Worm (Caenorhabditis elegans) whole organism, mixed stage, embryonic: ENCODE results near the gene clec-233.

ENCODE experiments used
- bed-3 ChIP-seq: fragments of 200-800 bp; sonication (Bioruptor generic); optimal IDR thresholded peaks from 3 replicates; lab custom pipeline; 2018; ENCODE audit warnings: mild to moderate bottlenecking, missing genetic modification characterization, moderate library complexity, missing compliant biosample characterization
- ces-1 ChIP-seq: fragments of 150-350 bp; optimal IDR thresholded peaks from 2 replicates; lab custom pipeline; 2014; ENCODE audit warnings: missing biosample characterization, missing genetic modification reagents, missing genetic modification characterization
- cnd-1 ChIP-seq: fragments of 200-800 bp; sonication (Bioruptor generic); optimal IDR thresholded peaks from 2 replicates; lab custom pipeline; 2018; ENCODE audit warnings: mild to moderate bottlenecking, missing genetic modification characterization, missing compliant biosample characterization
- elt-1 ChIP-seq: sonication (generic microtip); optimal IDR thresholded peaks from 2 replicates; lab custom pipeline; 2017; ENCODE audit warnings: missing genetic modification characterization, mild to moderate bottlenecking, missing compliant biosample characterization, antibody characterized with exemption, moderate library complexity, borderline replicate concordance; ENCODE audit not compliant: insufficient read depth
- ham-2 ChIP-seq: fragments of 200-800 bp; sonication (Bioruptor generic); optimal IDR thresholded peaks from 2 replicates; lab custom pipeline; 2018; ENCODE audit warnings: mild to moderate bottlenecking, missing genetic modification characterization, missing compliant biosample characterization
- lsy-2 ChIP-seq: fragments of 150-350 bp; optimal IDR thresholded peaks from 2 replicates; lab custom pipeline; 2014; ENCODE audit warnings: missing biosample characterization, missing genetic modification characterization
- mab-5 ChIP-seq: fragments of 150-350 bp; optimal IDR thresholded peaks from 2 replicates; lab custom pipeline; 2014; ENCODE audit warnings: missing biosample characterization, missing genetic modification characterization
- mep-1 ChIP-seq: fragments of 150-350 bp; optimal IDR thresholded peaks from 2 replicates; lab custom pipeline; 2017; ENCODE audit warnings: missing biosample characterization, missing genetic modification reagents, missing genetic modification characterization, inconsistent platforms
- nhr-237 ChIP-seq: fragments of 150-350 bp; optimal IDR thresholded peaks from 2 replicates; lab custom pipeline; 2014; ENCODE audit warnings: missing biosample characterization, missing genetic modification characterization
- nhr-76 ChIP-seq: sonication (generic microtip); optimal IDR thresholded peaks from 2 replicates; lab custom pipeline; 2017; ENCODE audit warnings: missing biosample characterization, missing genetic modification characterization
- sem-2 ChIP-seq: fragments of 200-800 bp; sonication (Bioruptor generic); optimal IDR thresholded peaks from 2 replicates; lab custom pipeline; 2018; ENCODE audit warnings: mild to moderate bottlenecking, missing genetic modification characterization, missing compliant biosample characterization
- snpc-4 ChIP-seq: fragments of 150-350 bp; optimal IDR thresholded peaks from 2 replicates; lab custom pipeline; 2014; ENCODE audit warnings: missing biosample characterization, missing genetic modification characterization
- sptf-1 ChIP-seq: sonication (generic microtip); optimal IDR thresholded peaks from 2 replicates; lab custom pipeline; 2017; ENCODE audit warnings: mild to moderate bottlenecking, missing genetic modification characterization, moderate library complexity, missing compliant biosample characterization
- unc-62 ChIP-seq: fragments of 150-350 bp; optimal IDR thresholded peaks from 2 replicates; lab custom pipeline; 2014; ENCODE audit warnings: missing biosample characterization, missing genetic modification reagents, missing genetic modification characterization

DNA sequence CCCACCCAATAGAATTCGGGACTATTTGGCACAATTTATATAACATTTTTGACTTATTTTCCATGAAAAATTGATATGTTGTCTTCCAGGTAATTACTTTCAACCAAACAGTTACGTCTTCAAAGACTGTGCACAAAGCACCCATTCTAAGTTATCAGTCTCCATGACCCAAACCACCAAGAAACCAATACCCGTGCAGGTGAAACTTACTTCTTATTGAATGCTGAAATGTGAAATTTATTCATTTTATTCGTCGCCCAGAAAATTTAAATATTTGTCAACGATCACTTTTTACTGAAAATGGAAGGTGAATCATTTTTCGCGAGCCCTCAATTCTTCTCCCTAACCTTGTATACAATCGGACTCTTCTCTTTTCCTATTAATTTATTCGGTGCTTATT lies 43.2 kb upstream of the clec-233 start, which contains the start of gene srh-281:
- TF ChIP-seq nhr-237 (no peak), bed-3 (GFP tag; lab: Kevin White, UChicago) (no peak), lsy-2 (no peak), cnd-1 (tag; lab: Kevin White, UChicago) (no peak), unc-62 (GFP tag; lab: Kevin White, UChicago) (no peak), snpc-4 (tag; lab: Kevin White, UChicago) (no peak), sem-2 (no peak), mab-5 (tag; lab: Kevin White, UChicago) (no peak), ces-1 (no peak), mep-1 (no peak), sptf-1 (tag; lab: Kevin White, UChicago) (no peak), ham-2 (GFP tag; lab: Kevin White, UChicago) (no peak), elt-1 (no peak), nhr-76 (tag; lab: Kevin White, UChicago) (no peak)
